Worm (Caenorhabditis elegans): ENCODE measurements around the gene pkc-2.

DNA sequence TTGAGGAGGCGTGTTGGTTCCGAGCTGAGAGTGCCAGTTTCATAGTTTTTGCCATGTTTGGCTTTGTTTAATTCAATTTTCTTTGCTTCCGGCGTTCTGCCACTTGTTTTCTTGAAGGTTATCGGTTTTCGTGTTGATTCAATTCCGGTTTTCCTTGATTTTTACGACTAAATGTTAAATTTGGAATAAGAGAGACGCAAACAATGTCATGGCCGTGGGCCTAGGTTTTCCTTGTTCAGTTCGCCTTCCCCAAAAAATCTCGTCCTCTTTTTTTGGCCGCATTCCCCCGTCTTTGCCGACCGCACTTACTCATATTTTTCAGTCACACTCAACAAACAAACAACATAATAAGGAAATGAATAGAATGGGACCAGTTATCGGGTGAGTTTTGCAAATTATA, 29.1 kb downstream of the pkc-2 start, which contains the start of gene C23F12.9:
- TF ChIP-seq zip-11 (GFP tag; IDR thresholded peaks at IDR 0.05), result no peak
- TF ChIP-seq unc-130 (GFP tag; optimal IDR thresholded peaks at IDR 0.05), result no peak
- TF ChIP-seq nhr-25 (tag; optimal IDR thresholded peaks at IDR 0.05; ENCODE audit: borderline replicate concordance, insufficient read depth), result no peak
- TF ChIP-seq daf-12 (tag; optimal IDR thresholded peaks at IDR 0.05), result no peak
- TF ChIP-seq ctbp-1 (GFP tag; IDR thresholded peaks at IDR 0.05), result no peak
- no peak for TF ChIP-seq ceh-44 (GFP tag; IDR thresholded peaks at IDR 0.05)
- no peak for TF ChIP-seq nhr-42 (GFP tag; IDR thresholded peaks at IDR 0.05)
- TF ChIP-seq lsy-2 (tag; optimal IDR thresholded peaks at IDR 0.05), result no peak
- TF ChIP-seq hif-1 (tag; optimal IDR thresholded peaks at IDR 0.05), result no peak
- no peak for TF ChIP-seq aha-1 (tag)
- no peak for TF ChIP-seq dmd-8 (GFP tag; IDR thresholded peaks at IDR 0.05)
- TF ChIP-seq F10B5.3 (tag; optimal IDR thresholded peaks at IDR 0.05), result no peak
- no peak for TF ChIP-seq rbr-2 (tag; optimal IDR thresholded peaks at IDR 0.05)
- no peak for TF ChIP-seq ztf-11 (tag; optimal IDR thresholded peaks at IDR 0.05)
